Fruit fly (Drosophila melanogaster) S2 (cell line): Measurements from ENCODE around the gene CG42692.

Source experiments
- CG8478 ChIP-seq: fragments of >200 bp; optimal IDR thresholded peaks from 2 replicates; lab custom pipeline; 2018
- CTCF ChIP-seq, 2 experiments: fragments of >200 bp; optimal IDR thresholded peaks; 2 replicates each; lab custom pipeline; 2018

DNA sequence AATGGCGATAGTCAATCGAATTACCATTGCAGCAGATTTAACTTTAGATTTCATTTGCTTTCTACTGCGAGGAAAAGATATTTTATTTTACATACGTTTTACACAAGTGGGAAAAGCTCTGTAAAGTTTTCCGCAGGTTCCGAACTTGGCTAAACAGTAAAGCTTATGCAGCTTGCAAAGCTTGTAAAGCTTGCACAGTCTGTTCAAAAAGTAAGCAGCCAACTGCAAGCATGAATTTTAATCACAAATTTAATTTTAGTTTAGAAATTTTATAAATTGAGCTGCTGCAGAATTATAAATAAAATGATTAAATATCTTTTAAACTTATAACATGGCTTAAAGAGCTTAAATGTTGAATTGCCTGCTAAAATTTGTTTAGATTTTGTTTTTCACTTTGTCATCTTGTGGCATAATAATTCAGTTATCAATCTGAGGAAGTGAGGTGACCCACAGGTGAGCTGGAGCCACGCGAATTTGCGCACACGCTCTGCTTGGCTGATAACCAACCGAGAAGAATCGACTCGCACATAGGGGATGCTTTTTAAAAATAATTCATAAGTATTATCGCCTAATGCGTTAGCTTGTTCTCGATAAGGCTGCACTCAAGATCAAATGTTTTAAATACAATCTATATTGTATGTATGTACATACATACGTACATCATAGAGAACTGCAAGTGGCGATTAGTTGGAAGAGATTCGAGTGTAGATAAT, 3.8 kb downstream of the CG42692 start:
- TF ChIP-seq CG8478 (lab: Kevin White, UChicago) (no peak), CTCF (optimal IDR thresholded peaks at IDR 0.05; lab: Kevin White, UChicago) (no peak)
